Worm (Caenorhabditis elegans) whole organism, L3 larva: ENCODE results near the gene T24G10.2.

Source experiments
- R02D3.7 ChIP-seq: fragments of 150-350 bp; optimal IDR thresholded peaks from 2 replicates; lab custom pipeline; 2014; ENCODE audit warnings: missing biosample characterization, missing genetic modification characterization
- ZK546.5 ChIP-seq: sonication (generic microtip); optimal IDR thresholded peaks from 2 replicates; lab custom pipeline; 2017; ENCODE audit warnings: missing biosample characterization, missing genetic modification characterization
- aly-2 ChIP-seq: fragments of 150-350 bp; optimal IDR thresholded peaks from 2 replicates; lab custom pipeline; 2014; ENCODE audit warnings: missing biosample characterization, missing genetic modification characterization
- ama-1 ChIP-seq: fragments of 150-350 bp; optimal IDR thresholded peaks from 2 replicates; lab custom pipeline; 2018
- egl-27 ChIP-seq: sonication (generic microtip); optimal IDR thresholded peaks from 4 replicates; lab custom pipeline; 2017; ENCODE audit warnings: missing biosample characterization, missing genetic modification reagents, missing genetic modification characterization
- elt-2 ChIP-seq: sonication (generic microtip); optimal IDR thresholded peaks from 2 replicates; lab custom pipeline; 2016; ENCODE audit warnings: missing genetic modification reagents, mild to moderate bottlenecking, missing genetic modification characterization, missing compliant biosample characterization
- eor-1 ChIP-seq, 2 experiments: fragments of 150-350 bp; optimal IDR thresholded peaks; 2 replicates each; lab custom pipeline; 2014 to 2018; ENCODE audit warnings: missing biosample characterization in 2 of 2, missing genetic modification characterization in 2 of 2
- fkh-10 ChIP-seq: sonication (generic microtip); optimal IDR thresholded peaks from 2 replicates; lab custom pipeline; 2017; ENCODE audit warnings: missing biosample characterization, missing genetic modification reagents, missing genetic modification characterization
- jun-1 ChIP-seq: fragments of 150-350 bp; optimal IDR thresholded peaks from 2 replicates; lab custom pipeline; 2014; ENCODE audit warnings: missing biosample characterization, missing genetic modification reagents, missing genetic modification characterization
- lin-15B ChIP-seq: fragments of 150-350 bp; optimal IDR thresholded peaks from 2 replicates; lab custom pipeline; 2014; ENCODE audit warnings: missing biosample characterization, missing genetic modification characterization
- pha-4 ChIP-seq: fragments of 150-350 bp; optimal IDR thresholded peaks from 2 replicates; lab custom pipeline; 2014; ENCODE audit warnings: missing biosample characterization, missing genetic modification reagents, missing genetic modification characterization
- pqm-1 ChIP-seq: fragments of 150-350 bp; optimal IDR thresholded peaks from 2 replicates; lab custom pipeline; 2017; ENCODE audit warnings: missing biosample characterization, missing genetic modification characterization, inconsistent platforms
- snpc-4 ChIP-seq: fragments of 150-350 bp; optimal IDR thresholded peaks from 2 replicates; lab custom pipeline; 2014; ENCODE audit warnings: missing biosample characterization, missing genetic modification characterization
- unc-39 ChIP-seq: sonication (generic microtip); optimal IDR thresholded peaks from 4 replicates; lab custom pipeline; 2017; ENCODE audit warnings: missing biosample characterization, missing genetic modification characterization

ce11 chrIII:5422561-5423103, 19.9 kb downstream of the T24G10.2 start:
- no peak for TF ChIP-seq elt-2
- TF ChIP-seq eor-1 (tag; optimal IDR thresholded peaks at IDR 0.05; lab: Kevin White, UChicago): no peak
- no peak for TF ChIP-seq R02D3.7
- TF ChIP-seq lin-15B: no peak
- no peak for TF ChIP-seq pha-4 (tag; lab: Kevin White, UChicago)
- no peak for TF ChIP-seq ama-1 (lab: Kevin White, UChicago)
- no peak for TF ChIP-seq jun-1 (tag; lab: Kevin White, UChicago)
- TF ChIP-seq fkh-10 (GFP tag; lab: Kevin White, UChicago): no peak
- no peak for TF ChIP-seq snpc-4 (tag; lab: Kevin White, UChicago)
- no peak for TF ChIP-seq egl-27 (tag; lab: Kevin White, UChicago)
- TF ChIP-seq aly-2 (tag; lab: Kevin White, UChicago): no peak
- TF ChIP-seq ZK546.5 (tag; lab: Kevin White, UChicago): no peak
- TF ChIP-seq pqm-1 (tag; lab: Kevin White, UChicago): no peak
- TF ChIP-seq unc-39 (tag; lab: Kevin White, UChicago): no peak
